Worm (Caenorhabditis elegans): ENCODE results near the gene Y102A11A.3.

ce11 chrX:2000517-2000916 is 18.4 kb upstream of the Y102A11A.3 start:
- TF ChIP-seq unc-62 (GFP tag; optimal IDR thresholded peaks at IDR 0.05) (no peak), unc-39 (tag; optimal IDR thresholded peaks at IDR 0.05) (no peak), nhr-28 (tag; optimal IDR thresholded peaks at IDR 0.05) (no peak), lin-13 (tag; optimal IDR thresholded peaks at IDR 0.05) (no peak), snpc-4 (tag; optimal IDR thresholded peaks at IDR 0.05) (no peak), ces-1 (GFP tag; optimal IDR thresholded peaks at IDR 0.05) (no peak), unc-120 (tag; optimal IDR thresholded peaks at IDR 0.05; ENCODE audit: poor library complexity, severe bottlenecking) (no peak), ztf-11 (tag; optimal IDR thresholded peaks at IDR 0.05) (no peak), pha-4 (tag; optimal IDR thresholded peaks at IDR 0.05) (no peak), nhr-76 (tag; optimal IDR thresholded peaks at IDR 0.05) (no peak), ceh-43 (GFP tag; optimal IDR thresholded peaks at IDR 0.05) (no peak)
